Worm (Caenorhabditis elegans) whole organism, mixed stage, embryonic: ENCODE data around the gene ZK1127.5.
"Not testable (repeated sequence)": the region's sequence is repeated elsewhere in the genome, so short reads cannot be mapped to it uniquely, and the experiment has no call there.

Source experiments
- M03D4.4 ChIP-seq: sonication (generic microtip); optimal IDR thresholded peaks from 2 replicates; lab custom pipeline; 2017; ENCODE audit warnings: mild to moderate bottlenecking, missing genetic modification characterization, missing compliant biosample characterization
- blmp-1 ChIP-seq: fragments of 150-350 bp; optimal IDR thresholded peaks from 2 replicates; lab custom pipeline; 2014; ENCODE audit warnings: missing biosample characterization, missing genetic modification characterization
- ceh-43 ChIP-seq: fragments of 200-800 bp; sonication (Bioruptor generic); optimal IDR thresholded peaks from 2 replicates; lab custom pipeline; 2018; ENCODE audit warnings: mild to moderate bottlenecking, missing genetic modification characterization, moderate library complexity, missing compliant biosample characterization
- ces-1 ChIP-seq: fragments of 150-350 bp; optimal IDR thresholded peaks from 2 replicates; lab custom pipeline; 2014; ENCODE audit warnings: missing biosample characterization, missing genetic modification reagents, missing genetic modification characterization
- cnd-1 ChIP-seq: fragments of 200-800 bp; sonication (Bioruptor generic); optimal IDR thresholded peaks from 2 replicates; lab custom pipeline; 2018; ENCODE audit warnings: mild to moderate bottlenecking, missing genetic modification characterization, missing compliant biosample characterization
- drap-1 ChIP-seq: fragments of 200-800 bp; sonication (Bioruptor generic); optimal IDR thresholded peaks from 3 replicates; lab custom pipeline; 2018; ENCODE audit warnings: mild to moderate bottlenecking, missing genetic modification characterization, missing compliant biosample characterization
- elt-1 ChIP-seq: sonication (generic microtip); optimal IDR thresholded peaks from 2 replicates; lab custom pipeline; 2017; ENCODE audit warnings: missing genetic modification characterization, mild to moderate bottlenecking, missing compliant biosample characterization, antibody characterized with exemption, moderate library complexity, borderline replicate concordance; ENCODE audit not compliant: insufficient read depth
- elt-3 ChIP-seq: fragments of 150-350 bp; optimal IDR thresholded peaks from 2 replicates; lab custom pipeline; 2014; ENCODE audit warnings: missing biosample characterization, missing genetic modification characterization
- flh-1 ChIP-seq: fragments of 200-800 bp; sonication (Bioruptor generic); optimal IDR thresholded peaks from 2 replicates; lab custom pipeline; 2018; ENCODE audit warnings: mild to moderate bottlenecking, missing genetic modification characterization, moderate library complexity, missing compliant biosample characterization
- ham-2 ChIP-seq: fragments of 200-800 bp; sonication (Bioruptor generic); optimal IDR thresholded peaks from 2 replicates; lab custom pipeline; 2018; ENCODE audit warnings: mild to moderate bottlenecking, missing genetic modification characterization, missing compliant biosample characterization
- hlh-1 ChIP-seq: fragments of 150-350 bp; optimal IDR thresholded peaks from 2 replicates; lab custom pipeline; 2014; ENCODE audit warnings: missing biosample characterization, missing genetic modification reagents, missing genetic modification characterization
- lin-13 ChIP-seq: fragments of 150-350 bp; optimal IDR thresholded peaks from 2 replicates; lab custom pipeline; 2014; ENCODE audit warnings: missing biosample characterization, missing genetic modification characterization
- lin-32 ChIP-seq: fragments of 200-800 bp; sonication (Bioruptor generic); optimal IDR thresholded peaks from 2 replicates; lab custom pipeline; 2018; ENCODE audit warnings: mild to moderate bottlenecking, missing genetic modification characterization, missing compliant biosample characterization
- lsy-2 ChIP-seq: fragments of 150-350 bp; optimal IDR thresholded peaks from 2 replicates; lab custom pipeline; 2014; ENCODE audit warnings: missing biosample characterization, missing genetic modification characterization
- mab-5 ChIP-seq: fragments of 150-350 bp; optimal IDR thresholded peaks from 2 replicates; lab custom pipeline; 2014; ENCODE audit warnings: missing biosample characterization, missing genetic modification characterization
- mep-1 ChIP-seq: fragments of 150-350 bp; optimal IDR thresholded peaks from 2 replicates; lab custom pipeline; 2017; ENCODE audit warnings: missing biosample characterization, missing genetic modification reagents, missing genetic modification characterization, inconsistent platforms
- nhr-2 ChIP-seq: fragments of 150-350 bp; optimal IDR thresholded peaks from 2 replicates; lab custom pipeline; 2014; ENCODE audit warnings: missing biosample characterization, missing genetic modification characterization
- nhr-237 ChIP-seq: fragments of 150-350 bp; optimal IDR thresholded peaks from 2 replicates; lab custom pipeline; 2014; ENCODE audit warnings: missing biosample characterization, missing genetic modification characterization
- nhr-28 ChIP-seq: fragments of 150-350 bp; optimal IDR thresholded peaks from 2 replicates; lab custom pipeline; 2014; ENCODE audit warnings: missing biosample characterization, missing genetic modification characterization
- nhr-76 ChIP-seq: sonication (generic microtip); optimal IDR thresholded peaks from 2 replicates; lab custom pipeline; 2017; ENCODE audit warnings: missing biosample characterization, missing genetic modification characterization
- pha-4 ChIP-seq: fragments of 150-350 bp; optimal IDR thresholded peaks from 2 replicates; lab custom pipeline; 2018; ENCODE audit warnings: missing biosample characterization, missing genetic modification reagents, missing genetic modification characterization
- sem-2 ChIP-seq: fragments of 200-800 bp; sonication (Bioruptor generic); optimal IDR thresholded peaks from 2 replicates; lab custom pipeline; 2018; ENCODE audit warnings: mild to moderate bottlenecking, missing genetic modification characterization, missing compliant biosample characterization
- snpc-4 ChIP-seq: fragments of 150-350 bp; optimal IDR thresholded peaks from 2 replicates; lab custom pipeline; 2014; ENCODE audit warnings: missing biosample characterization, missing genetic modification characterization
- sptf-1 ChIP-seq: sonication (generic microtip); optimal IDR thresholded peaks from 2 replicates; lab custom pipeline; 2017; ENCODE audit warnings: mild to moderate bottlenecking, missing genetic modification characterization, moderate library complexity, missing compliant biosample characterization
- unc-120 ChIP-seq: sonication (generic microtip); optimal IDR thresholded peaks from 2 replicates; lab custom pipeline; 2017; ENCODE audit warnings: missing genetic modification characterization, missing compliant biosample characterization; ENCODE audit not compliant: poor library complexity, severe bottlenecking
- unc-39 ChIP-seq: fragments of 150-350 bp; optimal IDR thresholded peaks from 2 replicates; lab custom pipeline; 2014; ENCODE audit warnings: missing biosample characterization, missing genetic modification characterization
- unc-62 ChIP-seq: fragments of 150-350 bp; optimal IDR thresholded peaks from 2 replicates; lab custom pipeline; 2014; ENCODE audit warnings: missing biosample characterization, missing genetic modification reagents, missing genetic modification characterization
- zip-8 ChIP-seq: fragments of 150-350 bp; optimal IDR thresholded peaks from 2 replicates; lab custom pipeline; 2014; ENCODE audit warnings: missing biosample characterization, missing genetic modification characterization

Gene ZK1127.5

ce11 chrII:7084021-7084420 is 33.5 kb downstream of the ZK1127.5 start, which contains the start of the genes T02G5.14 and T02G5.15:
Gene T02G5.14, plus strand, starts transcription at chrII:7084321.
Gene T02G5.15, plus strand, starts transcription at chrII:7084321.
- not testable (repeated sequence) for TF ChIP-seq mep-1, M03D4.4, blmp-1 (tag; lab: Kevin White, UChicago)

DNA sequence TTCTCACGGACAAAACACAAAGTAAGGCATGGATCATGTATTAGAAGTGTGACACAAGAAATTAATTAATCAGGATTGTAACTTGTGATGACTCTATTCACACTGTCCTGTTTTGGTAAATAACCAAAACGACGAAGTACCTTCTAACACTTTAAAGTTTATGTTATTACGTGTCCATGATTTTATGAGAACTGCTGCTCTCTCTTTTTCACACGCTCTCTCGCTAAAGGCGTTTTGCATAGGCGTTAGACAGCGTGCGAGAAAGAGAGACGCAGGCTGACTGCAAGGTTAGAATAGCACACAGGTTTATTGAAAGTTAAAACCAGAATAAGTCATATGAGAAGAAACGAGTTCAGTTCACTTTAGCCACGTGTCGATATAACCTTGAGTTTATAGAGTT is 39.6 kb downstream of the ZK1127.5 start:
- no peak for TF ChIP-seq flh-1 (GFP tag; lab: Kevin White, UChicago)
- TF ChIP-seq ces-1 (GFP tag; lab: Kevin White, UChicago) = peak; percentile 9
- TF ChIP-seq cnd-1 (tag; lab: Kevin White, UChicago) = no peak
- no peak for TF ChIP-seq elt-3
- TF ChIP-seq M03D4.4 (tag; lab: Kevin White, UChicago) = no peak
- TF ChIP-seq, all 35 proteins: peak for 1

- peak; percentile 78 for TF ChIP-seq nhr-2 (tag; lab: Kevin White, UChicago)
- TF ChIP-seq zip-8 (tag; lab: Kevin White, UChicago) = peak; percentile 93
- TF ChIP-seq cnd-1 (tag; lab: Kevin White, UChicago) = peak; percentile 21
- no peak for TF ChIP-seq unc-62 (GFP tag; lab: Kevin White, UChicago)
These were observed 40.4 kb downstream of the ZK1127.5 start for ce11 chrII:7090852-7091251.

ce11 chrII:7093339-7093821 is 42.9 kb downstream of the ZK1127.5 start, which contains the start of gene T02G5.3:
Gene T02G5.3, plus strand, starts transcription at chrII:7093389.
- no peak for TF ChIP-seq elt-3
- TF ChIP-seq unc-120 (tag; lab: Kevin White, UChicago) = no peak
- no peak for TF ChIP-seq nhr-76 (tag; lab: Kevin White, UChicago)
- TF ChIP-seq unc-62 (GFP tag; lab: Kevin White, UChicago) = no peak
- no peak for TF ChIP-seq nhr-237 (tag; lab: Kevin White, UChicago)
- no peak for TF ChIP-seq mab-5 (tag; lab: Kevin White, UChicago)
- TF ChIP-seq ces-1 (GFP tag; lab: Kevin White, UChicago) = no peak

DNA sequence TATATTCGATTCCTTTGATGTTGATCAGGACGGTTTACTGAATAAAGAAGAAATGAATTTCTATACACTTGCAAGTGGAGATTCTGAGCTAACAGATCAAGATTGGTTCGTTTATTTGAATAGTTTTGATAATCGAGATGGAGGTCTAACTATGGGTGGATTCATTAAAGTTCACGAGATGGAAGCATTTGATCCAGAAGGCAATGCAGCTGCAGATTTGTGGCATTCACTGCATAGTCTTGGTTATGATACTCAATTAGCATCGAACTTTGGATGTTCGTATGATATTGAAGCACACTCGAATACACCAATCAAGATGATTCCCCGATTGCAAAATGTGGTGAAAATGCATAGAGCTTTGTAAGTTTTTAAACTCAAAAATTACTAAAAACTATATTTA is 45.5 kb downstream of the ZK1127.5 start:
- no peak for TF ChIP-seq zip-8 (tag; lab: Kevin White, UChicago)
- TF ChIP-seq sptf-1 (tag; lab: Kevin White, UChicago) = no peak
- no peak for TF ChIP-seq ceh-43 (GFP tag; lab: Kevin White, UChicago)
- no peak for TF ChIP-seq M03D4.4 (tag; lab: Kevin White, UChicago)

DNA sequence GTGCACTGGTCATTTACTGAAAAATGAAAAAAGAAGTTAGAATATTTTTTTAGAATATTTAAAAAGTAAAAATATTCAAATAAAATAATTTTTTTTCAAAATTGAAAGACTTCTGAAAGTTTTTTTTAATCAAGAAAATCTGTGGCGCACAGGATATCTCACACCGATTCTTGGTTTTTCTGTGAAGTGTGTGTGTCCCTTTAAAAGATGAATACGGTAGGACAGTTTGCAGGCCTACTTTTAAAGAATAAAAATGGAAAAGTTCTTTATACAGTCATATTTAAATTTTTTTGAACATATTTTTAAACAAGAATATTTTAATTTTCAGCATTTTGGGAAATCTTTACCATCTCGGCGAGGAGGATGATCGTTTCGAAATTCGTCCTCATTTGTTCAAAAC is 48.1 kb downstream of the ZK1127.5 start, which contains the start of gene mct-5:
Gene mct-5, minus strand, starts transcription at position 16 of the 400 bp plus-strand sequence.
- TF ChIP-seq lin-13 (tag; lab: Kevin White, UChicago) = no peak
- TF ChIP-seq nhr-28 (tag; lab: Kevin White, UChicago) = no peak
- TF ChIP-seq elt-1 (tag; lab: Kevin White, UChicago) = no peak
- no peak for TF ChIP-seq hlh-1
- TF ChIP-seq ces-1 (GFP tag; lab: Kevin White, UChicago) = no peak
- no peak for TF ChIP-seq lin-32
- TF ChIP-seq zip-8 (tag; lab: Kevin White, UChicago) = no peak
- TF ChIP-seq lsy-2 (tag; lab: Kevin White, UChicago) = no peak
- no peak for TF ChIP-seq nhr-76 (tag; lab: Kevin White, UChicago)
- TF ChIP-seq nhr-237 (tag; lab: Kevin White, UChicago) = no peak
- TF ChIP-seq pha-4 = no peak

DNA sequence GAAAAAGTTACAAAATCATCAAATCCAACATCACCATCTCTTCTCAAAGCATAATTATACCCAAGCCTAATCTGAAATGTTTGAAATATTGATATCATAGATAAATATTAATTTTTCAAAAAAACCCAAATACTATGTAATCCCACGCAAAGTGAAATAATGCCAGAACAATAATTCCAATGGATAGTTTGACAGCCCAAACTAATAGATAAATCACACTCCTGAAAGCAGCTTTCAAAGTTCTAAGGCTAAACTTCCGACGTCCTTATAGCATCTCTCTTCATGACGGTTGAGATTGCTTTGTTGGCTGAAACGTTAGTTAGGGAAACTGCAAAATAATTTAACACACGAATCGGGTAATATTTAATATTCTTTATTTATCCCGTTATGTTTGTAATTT is 48.8 kb downstream of the ZK1127.5 start:
- no peak for TF ChIP-seq nhr-76 (tag; lab: Kevin White, UChicago)
- no peak for TF ChIP-seq nhr-2 (tag; lab: Kevin White, UChicago)
- no peak for TF ChIP-seq hlh-1
- TF ChIP-seq unc-120 (tag; lab: Kevin White, UChicago) = no peak
- TF ChIP-seq lin-13 (tag; lab: Kevin White, UChicago) = no peak
- TF ChIP-seq nhr-28 (tag; lab: Kevin White, UChicago) = no peak
- TF ChIP-seq, all 35 proteins: peak for 0

ce11 chrII:7100838-7101237 is 50.4 kb downstream of the ZK1127.5 start, which contains the start of gene mmaa-1:
Gene mmaa-1, minus strand, starts transcription at chrII:7101165.
- TF ChIP-seq pha-4 (no peak), elt-3 (no peak), drap-1 (GFP tag; lab: Kevin White, UChicago) (no peak), unc-39 (tag; lab: Kevin White, UChicago) (no peak), ham-2 (GFP tag; lab: Kevin White, UChicago) (no peak), snpc-4 (tag; lab: Kevin White, UChicago) (no peak), sem-2 (GFP tag; lab: Kevin White, UChicago) (no peak), ces-1 (GFP tag; lab: Kevin White, UChicago) (no peak)
- TF ChIP-seq, all 35 proteins: peak for 0
